Worm (Caenorhabditis elegans) whole organism, L1 larva: Measurements from ENCODE around the gene R09E10.5.

ENCODE experiments used
- dpl-1 ChIP-seq, 3 experiments: fragments of 150-350 bp in 2 of 3; sonication (generic microtip) in 1 of 3; optimal IDR thresholded peaks; 2 replicates each; lab custom pipeline; 2014 to 2017; ENCODE audit warnings: missing biosample characterization in 3 of 3, missing genetic modification characterization in 3 of 3, missing genetic modification reagents in 3 of 3
- fos-1 ChIP-seq: fragments of 150-350 bp; optimal IDR thresholded peaks from 2 replicates; lab custom pipeline; 2014; ENCODE audit warnings: missing biosample characterization, missing genetic modification characterization
- jun-1 ChIP-seq: fragments of 150-350 bp; optimal IDR thresholded peaks from 2 replicates; lab custom pipeline; 2014; ENCODE audit warnings: missing biosample characterization, missing genetic modification reagents, missing genetic modification characterization
- lin-13 ChIP-seq: fragments of 150-350 bp; optimal IDR thresholded peaks from 2 replicates; lab custom pipeline; 2014; ENCODE audit warnings: missing biosample characterization, missing genetic modification reagents, missing genetic modification characterization
- lin-35 ChIP-seq, 2 experiments: fragments of 150-350 bp; optimal IDR thresholded peaks; 2 replicates each; lab custom pipeline; 2014; ENCODE audit warnings: missing biosample characterization in 2 of 2, missing genetic modification characterization in 2 of 2, missing genetic modification reagents in 2 of 2
- mab-9 ChIP-seq: fragments of 200-800 bp; sonication (Bioruptor generic); IDR thresholded peaks from 2 replicates; pipeline ENCODE4 v1.3.6; 2022; ENCODE audit warnings: missing genetic modification reagents, missing genetic modification characterization, missing compliant biosample characterization
- mdl-1 ChIP-seq, 2 experiments: fragments of 150-350 bp; optimal IDR thresholded peaks; 2 replicates each; lab custom pipeline; 2014 to 2017; ENCODE audit warnings: missing biosample characterization in 2 of 2, missing genetic modification characterization in 2 of 2, inconsistent platforms in 1 of 2
- nhr-12 ChIP-seq: sonication (generic microtip); optimal IDR thresholded peaks from 2 replicates; lab custom pipeline; 2017; ENCODE audit warnings: missing biosample characterization, missing genetic modification characterization
- nhr-28 ChIP-seq: fragments of 150-350 bp; optimal IDR thresholded peaks from 2 replicates; lab custom pipeline; 2014; ENCODE audit warnings: missing biosample characterization, missing genetic modification characterization
- snpc-4 ChIP-seq: fragments of 150-350 bp; optimal IDR thresholded peaks from 2 replicates; lab custom pipeline; 2014; ENCODE audit warnings: missing biosample characterization, missing genetic modification characterization
- unc-62 ChIP-seq: fragments of 150-350 bp; optimal IDR thresholded peaks from 2 replicates; lab custom pipeline; 2014; ENCODE audit warnings: missing biosample characterization, missing genetic modification reagents, missing genetic modification characterization

ce11 chrIV:10342361-10342706 is 40.2 kb upstream of the R09E10.5 start:
- TF ChIP-seq unc-62 (GFP tag; lab: Kevin White, UChicago) = no peak
- 0 out of 2 replicates have a peak, but pooled peaks have one; percentile 10 for TF ChIP-seq mab-9 (GFP tag; lab: Robert Waterston, UW)
- no peak for TF ChIP-seq snpc-4
- peak in 1 of 3 experiments; percentile 5 for TF ChIP-seq dpl-1 (GFP tag; optimal IDR thresholded peaks at IDR 0.05; lab: Kevin White, UChicago)
- peak; percentile 87 for TF ChIP-seq jun-1 (tag; lab: Kevin White, UChicago)
- TF ChIP-seq nhr-12 (tag; lab: Kevin White, UChicago) = no peak
- no peak for TF ChIP-seq nhr-28 (tag; lab: Kevin White, UChicago)
- TF ChIP-seq mdl-1 (tag; optimal IDR thresholded peaks at IDR 0.05; lab: Kevin White, UChicago) = peak in 1 of 2 experiments; percentile 45
- TF ChIP-seq fos-1 = peak; percentile 63
- TF ChIP-seq lin-13 = peak; percentile 8
- TF ChIP-seq lin-35 (GFP tag; optimal IDR thresholded peaks at IDR 0.05; lab: Kevin White, UChicago) = peak in 1 of 2 experiments; percentile 50
